Worm (Caenorhabditis elegans): ENCODE data around the gene F55E10.1.

DNA sequence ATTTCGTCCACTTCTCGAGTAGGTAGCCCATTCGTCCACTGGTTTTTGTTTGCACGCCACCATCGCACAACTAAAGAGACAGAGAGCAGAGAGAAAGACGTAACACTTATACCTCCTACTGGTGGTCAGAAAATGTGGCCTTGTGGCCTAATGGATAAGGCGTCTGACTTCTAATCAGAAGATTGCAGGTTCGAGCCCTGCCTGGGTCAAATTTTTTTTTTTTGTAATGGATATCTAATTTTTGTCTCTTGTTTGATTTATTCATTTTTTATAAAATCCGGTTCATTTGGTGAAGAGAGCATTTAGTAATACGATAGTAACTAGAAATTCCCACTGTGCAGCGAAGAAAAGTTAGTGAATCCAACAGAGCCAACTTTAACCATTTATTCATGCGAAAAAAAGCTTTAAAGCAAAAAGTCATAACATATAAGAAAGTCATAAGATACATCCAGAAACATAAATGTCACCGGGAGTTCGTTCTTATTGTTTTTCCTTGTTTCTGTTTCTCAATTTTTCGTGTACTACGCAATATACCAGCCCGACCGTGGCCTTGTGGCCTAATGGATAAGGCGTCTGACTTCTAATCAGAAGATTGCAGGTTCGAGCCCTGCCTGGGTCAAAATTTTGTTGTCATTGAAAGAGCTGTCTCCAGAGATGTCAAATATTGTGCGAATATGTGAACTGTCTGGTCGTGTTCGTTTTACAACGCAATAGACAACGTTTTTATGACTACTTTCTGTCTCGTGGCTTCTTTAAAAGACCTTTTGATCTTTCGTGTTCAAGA lies 44.5 kb downstream of the F55E10.1 start:
- TF ChIP-seq pha-4 (tag; optimal IDR thresholded peaks at IDR 0.05) (no peak), unc-39 (tag; optimal IDR thresholded peaks at IDR 0.05) (no peak), ceh-83 (GFP tag; optimal IDR thresholded peaks at IDR 0.05) (peak; percentile 88), snpc-4 (tag; optimal IDR thresholded peaks at IDR 0.05) (no peak), lsy-2 (tag; optimal IDR thresholded peaks at IDR 0.05) (no peak), ham-2 (GFP tag; optimal IDR thresholded peaks at IDR 0.05) (no peak), unc-62 (GFP tag; optimal IDR thresholded peaks at IDR 0.05) (peak; percentile 25), nhr-237 (tag; optimal IDR thresholded peaks at IDR 0.05) (no peak), elt-3 (tag; optimal IDR thresholded peaks at IDR 0.05) (no peak)
